Fruit fly (Drosophila melanogaster): ENCODE data around the gene Nup133.

Gene Nup133

dm6 chr3R:22726031-22726770, 35.8 kb downstream of the Nup133 start, which contains the start of gene RNF220 (continued):
- TF ChIP-seq CG30020 (tag; optimal IDR thresholded peaks at IDR 0.05), result peak; percentile 6
- TF ChIP-seq sob (GFP tag; IDR thresholded peaks at IDR 0.05), result no peak
- TF ChIP-seq ash1 (GFP tag; optimal IDR thresholded peaks at IDR 0.05), result no peak
- no peak for TF ChIP-seq odd (GFP tag; optimal IDR thresholded peaks at IDR 0.05)
- peak; percentile 70 for TF ChIP-seq CG13287 (GFP tag; IDR thresholded peaks at IDR 0.05; ENCODE audit: partially characterized antibody)
- TF ChIP-seq nmo (GFP tag; optimal IDR thresholded peaks at IDR 0.05), result peak; percentile 45
- no peak for TF ChIP-seq CG1832 (GFP tag; optimal IDR thresholded peaks at IDR 0.05)
- TF ChIP-seq bowl (GFP tag; IDR thresholded peaks at IDR 0.05), result no peak
- no peak for TF ChIP-seq sc (optimal IDR thresholded peaks at IDR 0.05)
- TF ChIP-seq sc (GFP tag; optimal IDR thresholded peaks at IDR 0.05), result no peak
- TF ChIP-seq trh (GFP tag; optimal IDR thresholded peaks at IDR 0.05), result no peak
- no peak for TF ChIP-seq vfl (GFP tag; optimal IDR thresholded peaks at IDR 0.05)
- no peak for TF ChIP-seq CG13624 (GFP tag; optimal IDR thresholded peaks at IDR 0.05)
- no peak for TF ChIP-seq shn (GFP tag; optimal IDR thresholded peaks at IDR 0.05)
- no peak for TF ChIP-seq Awh (GFP tag; IDR thresholded peaks at IDR 0.05)
- TF ChIP-seq CG17829 (tag; optimal IDR thresholded peaks at IDR 0.05), result peak; percentile 1
- no peak for TF ChIP-seq otp (GFP tag; IDR thresholded peaks at IDR 0.05)
- no peak for TF ChIP-seq sisA (GFP tag; IDR thresholded peaks at IDR 0.05)
- TF ChIP-seq tx (GFP tag; optimal IDR thresholded peaks at IDR 0.05), result no peak
- TF ChIP-seq sug (tag; optimal IDR thresholded peaks at IDR 0.05), result no peak
- TF ChIP-seq CG13123 (GFP tag; optimal IDR thresholded peaks at IDR 0.05), result no peak
- TF ChIP-seq zfh2 (GFP tag; optimal IDR thresholded peaks at IDR 0.05), result no peak
- TF ChIP-seq Vsx1 (GFP tag; optimal IDR thresholded peaks at IDR 0.05), result no peak
- no peak for TF ChIP-seq usp (GFP tag; optimal IDR thresholded peaks at IDR 0.05)
- TF ChIP-seq Rx (GFP tag; IDR thresholded peaks at IDR 0.05), result no peak
- TF ChIP-seq Hmr (GFP tag; optimal IDR thresholded peaks at IDR 0.05), result no peak
- TF ChIP-seq tio (GFP tag; optimal IDR thresholded peaks at IDR 0.05), result no peak
- TF ChIP-seq CG6272 (GFP tag; IDR thresholded peaks at IDR 0.05), result peak; percentile 24; the same call in 1 of the 2 replicates
- no peak for TF ChIP-seq C15 (GFP tag; IDR thresholded peaks at IDR 0.05)
- TF ChIP-seq unc-4 (GFP tag; IDR thresholded peaks at IDR 0.05; ENCODE audit: partially characterized antibody), result peak; percentile 50
- no peak; the same call in 1 of the 2 replicates for TF ChIP-seq tna (GFP tag; IDR thresholded peaks at IDR 0.05; ENCODE audit: partially characterized antibody)
- TF ChIP-seq CG1233 (GFP tag; optimal IDR thresholded peaks at IDR 0.05), result no peak
- peak; percentile 11 for TF ChIP-seq CG2129 (GFP tag; IDR thresholded peaks at IDR 0.05; ENCODE audit: partially characterized antibody)
- no peak for TF ChIP-seq CG10267 (tag; optimal IDR thresholded peaks at IDR 0.05)
- TF ChIP-seq Side (GFP tag; optimal IDR thresholded peaks at IDR 0.05), result no peak
- no peak for TF ChIP-seq cas (GFP tag; IDR thresholded peaks at IDR 0.05)
- peak in 1 of 2 experiments; percentile 58 for TF ChIP-seq Pdp1 (GFP tag; optimal IDR thresholded peaks at IDR 0.05)
- peak; percentile 58; the same call in 1 of the 2 replicates for TF ChIP-seq CG31441 (GFP tag; IDR thresholded peaks at IDR 0.05)
- peak; percentile 54; the same call in 1 of the 3 replicates for TF ChIP-seq CG34224 (GFP tag; IDR thresholded peaks at IDR 0.05; ENCODE audit: partially characterized antibody)
- TF ChIP-seq lola (GFP tag; optimal IDR thresholded peaks at IDR 0.05), result peak in 1 of 3 experiments; percentile 16
- TF ChIP-seq CG18764 (GFP tag; optimal IDR thresholded peaks at IDR 0.05), result no peak
- peak; percentile 56 for TF ChIP-seq CG14710 (tag; optimal IDR thresholded peaks at IDR 0.05)
- TF ChIP-seq Dip2 (GFP tag; IDR thresholded peaks at IDR 0.05), result no peak
- peak; percentile 50 for TF ChIP-seq CG9727 (GFP tag; optimal IDR thresholded peaks at IDR 0.05)
- TF ChIP-seq Opbp (GFP tag; IDR thresholded peaks at IDR 0.05; ENCODE audit: partially characterized antibody), result peak; percentile 76
- TF ChIP-seq Doc3 (GFP tag; IDR thresholded peaks at IDR 0.05; ENCODE audit: partially characterized antibody), result no peak; the same call in 2 of the 3 replicates
- peak; percentile 38 for TF ChIP-seq slbo (GFP tag; IDR thresholded peaks at IDR 0.05)
- no peak for TF ChIP-seq cg (GFP tag; optimal IDR thresholded peaks at IDR 0.05)
- TF ChIP-seq CG15011 (GFP tag; optimal IDR thresholded peaks at IDR 0.05), result no peak
